Worm (Caenorhabditis elegans): ENCODE results near the gene unc-83.

unc-83 gene

ce11 chrV:6456903-6457302, 8.0 kb upstream of the unc-83 start:
- TF ChIP-seq egl-27 (tag; optimal IDR thresholded peaks at IDR 0.05) (no peak), R02D3.7 (tag; optimal IDR thresholded peaks at IDR 0.05) (no peak), ceh-28 (tag; optimal IDR thresholded peaks at IDR 0.05) (no peak), pqm-1 (tag; optimal IDR thresholded peaks at IDR 0.05) (no peak), nhr-77 (tag; optimal IDR thresholded peaks at IDR 0.05) (no peak), nfya-1 (tag; optimal IDR thresholded peaks at IDR 0.05; ENCODE audit: insufficient read depth) (no peak), jun-1 (tag; optimal IDR thresholded peaks at IDR 0.05) (no peak), ceh-16 (tag; optimal IDR thresholded peaks at IDR 0.05) (no peak), ceh-82 (tag; optimal IDR thresholded peaks at IDR 0.05) (no peak), sea-2 (GFP tag; optimal IDR thresholded peaks at IDR 0.05) (no peak), aly-2 (tag; optimal IDR thresholded peaks at IDR 0.05) (no peak), nhr-11 (tag; optimal IDR thresholded peaks at IDR 0.05) (no peak), nhr-237 (tag; optimal IDR thresholded peaks at IDR 0.05) (no peak), fkh-10 (GFP tag; optimal IDR thresholded peaks at IDR 0.05) (no peak), skn-1 (tag; optimal IDR thresholded peaks at IDR 0.05) (no peak), eor-1 (tag; optimal IDR thresholded peaks at IDR 0.05) (no peak), elt-2 (tag; optimal IDR thresholded peaks at IDR 0.05) (no peak)

ce11 chrV:6458302-6458998, 6.4 kb upstream of the unc-83 start:
- TF ChIP-seq nhr-12 (tag; optimal IDR thresholded peaks at IDR 0.05) (no peak), sea-2 (GFP tag; optimal IDR thresholded peaks at IDR 0.05) (no peak), jun-1 (tag; optimal IDR thresholded peaks at IDR 0.05) (no peak), nhr-23 (tag; optimal IDR thresholded peaks at IDR 0.05) (peak; percentile 3), ztf-4 (tag; optimal IDR thresholded peaks at IDR 0.05) (no peak), skn-1 (tag; optimal IDR thresholded peaks at IDR 0.05) (no peak)

- no peak for TF ChIP-seq elt-1 (tag; optimal IDR thresholded peaks at IDR 0.05)
- peak; percentile 3 for TF ChIP-seq pqm-1 (tag; optimal IDR thresholded peaks at IDR 0.05)
- no peak for TF ChIP-seq ceh-9 (tag; optimal IDR thresholded peaks at IDR 0.05)
- TF ChIP-seq elt-2 (tag; optimal IDR thresholded peaks at IDR 0.05) = peak; percentile 15
- no peak for TF ChIP-seq nhr-77 (tag; optimal IDR thresholded peaks at IDR 0.05)
Observed at ce11 chrV:6461250-6461649, 3.6 kb upstream of the unc-83 start.

- TF ChIP-seq elt-3 (tag; optimal IDR thresholded peaks at IDR 0.05) (no peak), elt-2 (tag; optimal IDR thresholded peaks at IDR 0.05) (peak; percentile 63), nhr-11 (tag; optimal IDR thresholded peaks at IDR 0.05) (no peak), fkh-2 (tag; optimal IDR thresholded peaks at IDR 0.05) (no peak), nhr-23 (tag; optimal IDR thresholded peaks at IDR 0.05) (no peak), nhr-12 (tag; optimal IDR thresholded peaks at IDR 0.05) (no peak), eor-1 (tag; optimal IDR thresholded peaks at IDR 0.05) (no peak), egl-27 (tag; optimal IDR thresholded peaks at IDR 0.05) (no peak), jun-1 (tag; optimal IDR thresholded peaks at IDR 0.05) (no peak), pqm-1 (tag; optimal IDR thresholded peaks at IDR 0.05) (no peak), ceh-16 (tag; optimal IDR thresholded peaks at IDR 0.05) (no peak), ama-1 (optimal IDR thresholded peaks at IDR 0.05) (no peak), pha-4 (tag; optimal IDR thresholded peaks at IDR 0.05) (peak; percentile 14), ztf-11 (tag; optimal IDR thresholded peaks at IDR 0.05) (no peak)
Observed at ce11 chrV:6462606-6463005, 2.3 kb upstream of the unc-83 start.

- TF ChIP-seq ceh-16 (tag; optimal IDR thresholded peaks at IDR 0.05) = no peak
- TF ChIP-seq nhr-25 (tag; optimal IDR thresholded peaks at IDR 0.05) = no peak
- TF ChIP-seq sea-2 (GFP tag; optimal IDR thresholded peaks at IDR 0.05) = no peak
- no peak for TF ChIP-seq ZK546.5 (tag; optimal IDR thresholded peaks at IDR 0.05)
- no peak for TF ChIP-seq ztf-4 (tag; optimal IDR thresholded peaks at IDR 0.05)
- TF ChIP-seq lsy-12 (tag; optimal IDR thresholded peaks at IDR 0.05) = no peak
Observed at ce11 chrV:6464238-6464637, 627 bp upstream of the unc-83 start.

ce11 chrV:6467676-6468075, 2.8 kb downstream of the unc-83 start:
- TF ChIP-seq egl-5 (tag; optimal IDR thresholded peaks at IDR 0.05) = peak; percentile 14
- no peak for TF ChIP-seq unc-39 (tag; optimal IDR thresholded peaks at IDR 0.05)
